Fruit fly (Drosophila melanogaster) whole organism, wandering third instar larva: ENCODE data around the gene Sulf1.
A peak's percentile ranks its signal among the peaks of the same experiment; 100 is the strongest.

Experiments used
- CrebA ChIP-seq: fragments of 200-800 bp; sonication (Bioruptor generic); optimal IDR thresholded peaks from 2 replicates; lab custom pipeline; 2016; ENCODE audit warnings: missing biosample characterization, mild to moderate bottlenecking, missing genetic modification characterization, borderline replicate concordance
- dl ChIP-seq, 2 experiments: fragments of 175-275, 200-275 bp in 1 of 2; fragments of 200-275 bp in 1 of 2; sonication (Bioruptor generic); optimal IDR thresholded peaks; lab custom pipeline; 2018; ENCODE audit warnings: mild to moderate bottlenecking in 2 of 2, missing biosample characterization in 2 of 2, missing genetic modification characterization in 2 of 2, moderate library complexity in 2 of 2; ENCODE audit not compliant: partially characterized antibody in 2 of 2, insufficient read depth in 1 of 2
- dsf ChIP-seq: sonication (Bioruptor generic); optimal IDR thresholded peaks from 2 replicates; lab custom pipeline; 2016; ENCODE audit warnings: missing biosample characterization, missing genetic modification characterization, borderline replicate concordance
- foxo ChIP-seq, 2 experiments: fragments of 200-800 bp; sonication (Bioruptor generic); optimal IDR thresholded peaks; 2 replicates in 1 of 2; 3 replicates in 1 of 2; lab custom pipeline; 2016 to 2017; ENCODE audit warnings: missing biosample characterization in 2 of 2, missing genetic modification characterization in 2 of 2
- fru ChIP-seq: fragments of 200-800 bp; sonication (Bioruptor generic); optimal IDR thresholded peaks from 3 replicates; lab custom pipeline; 2016; ENCODE audit warnings: missing biosample characterization, mild to moderate bottlenecking, missing genetic modification characterization
- psq ChIP-seq: fragments of 200-800 bp; sonication (Bioruptor generic); optimal IDR thresholded peaks from 3 replicates; lab custom pipeline; 2017; ENCODE audit warnings: missing biosample characterization, mild to moderate bottlenecking, missing genetic modification characterization, moderate library complexity

- no peak for TF ChIP-seq foxo (GFP tag; optimal IDR thresholded peaks at IDR 0.05; lab: Kevin White, UChicago)
- TF ChIP-seq psq (GFP tag; lab: Kevin White, UChicago): peak; percentile 48
- TF ChIP-seq dsf (GFP tag; lab: Kevin White, UChicago): no peak
- no peak for TF ChIP-seq fru (GFP tag; lab: Kevin White, UChicago)
- TF ChIP-seq CrebA (GFP tag; lab: Kevin White, UChicago): no peak
- no peak for TF ChIP-seq dl (GFP tag; optimal IDR thresholded peaks at IDR 0.05; lab: Kevin White, UChicago; ENCODE audit: insufficient read depth in 1 of 2, partially characterized antibody in 2 of 2)
Observed at dm6 chr3R:16272754-16273502, 66.4 kb downstream of the Sulf1 start.
